Fruit fly (Drosophila melanogaster) whole organism, embryonic: Measurements from ENCODE around the gene nAChRalpha7.
A peak's percentile ranks its signal among the peaks of the same experiment; 100 is the strongest.

Experiments used
- Blimp-1 ChIP-seq: fragments of 200-800 bp; sonication (Bioruptor generic); optimal IDR thresholded peaks from 3 replicates; lab custom pipeline; 2018; ENCODE audit warnings: missing biosample characterization, missing genetic modification characterization, mild to moderate bottlenecking, moderate library complexity, missing genetic modification reagents
- BtbVII ChIP-seq: fragments of 200-800 bp; sonication (Bioruptor generic); optimal IDR thresholded peaks from 3 replicates; lab custom pipeline; 2017; ENCODE audit warnings: missing biosample characterization, mild to moderate bottlenecking, missing genetic modification characterization
- CG10274 ChIP-seq: fragments of 200-800 bp; sonication (Bioruptor generic); optimal IDR thresholded peaks from 3 replicates; lab custom pipeline; 2017; ENCODE audit warnings: missing biosample characterization, mild to moderate bottlenecking, missing genetic modification characterization
- CG10654 ChIP-seq: fragments of 200-800 bp; sonication (Bioruptor generic); optimal IDR thresholded peaks from 2 replicates; lab custom pipeline; 2016; ENCODE audit warnings: missing biosample characterization, missing genetic modification characterization
- CG12942 ChIP-seq: fragments of 200-800 bp; sonication (Bioruptor generic); optimal IDR thresholded peaks from 3 replicates; lab custom pipeline; 2016; ENCODE audit warnings: missing biosample characterization, missing genetic modification characterization
- CG13296 ChIP-seq: fragments of 200-800 bp; sonication (Bioruptor generic); optimal IDR thresholded peaks from 3 replicates; lab custom pipeline; 2018; ENCODE audit warnings: missing biosample characterization, mild to moderate bottlenecking, missing genetic modification characterization
- CG15479 ChIP-seq: fragments of 200-800 bp; sonication (Bioruptor generic); optimal IDR thresholded peaks from 3 replicates; lab custom pipeline; 2019; ENCODE audit warnings: missing biosample characterization, mild to moderate bottlenecking, missing genetic modification characterization, moderate library complexity
- CG1603 ChIP-seq: fragments of 200-800 bp; sonication (Bioruptor generic); optimal IDR thresholded peaks from 2 replicates; lab custom pipeline; 2019; ENCODE audit warnings: missing biosample characterization, mild to moderate bottlenecking, missing genetic modification characterization, moderate library complexity
- CG17802 ChIP-seq: fragments of 200-800 bp; sonication (Bioruptor generic); optimal IDR thresholded peaks from 2 replicates; lab custom pipeline; 2018; ENCODE audit warnings: missing biosample characterization, mild to moderate bottlenecking, missing genetic modification characterization, moderate library complexity
- CG32532 ChIP-seq: fragments of 200-800 bp; sonication (Bioruptor generic); IDR thresholded peaks from 2 replicates; pipeline ENCODE4 v1.3.6; 2022; ENCODE audit warnings: missing biosample characterization, missing genetic modification characterization
- CG32767 ChIP-seq: fragments of 200-800 bp; sonication (Bioruptor generic); IDR thresholded peaks from 2 replicates; pipeline ENCODE4 v1.3.6; 2022; ENCODE audit warnings: missing biosample characterization, missing genetic modification characterization
- CG3281 ChIP-seq: fragments of 200-800 bp; sonication (Bioruptor generic); optimal IDR thresholded peaks from 3 replicates; lab custom pipeline; 2017; ENCODE audit warnings: missing biosample characterization, mild to moderate bottlenecking, missing genetic modification characterization
- CG34376 ChIP-seq: fragments of 200-800 bp; sonication (Bioruptor generic); optimal IDR thresholded peaks from 2 replicates; lab custom pipeline; 2018; ENCODE audit warnings: missing biosample characterization, mild to moderate bottlenecking, missing genetic modification characterization
- CG34422 ChIP-seq: fragments of 200-800 bp; sonication (Bioruptor generic); IDR thresholded peaks from 3 replicates; pipeline ENCODE4 v1.3.6; 2022; ENCODE audit warnings: missing biosample characterization, missing genetic modification characterization
- CG3838 ChIP-seq: fragments of 200-800 bp; sonication (Bioruptor generic); optimal IDR thresholded peaks from 3 replicates; lab custom pipeline; 2016; ENCODE audit warnings: missing biosample characterization, missing genetic modification characterization
- CG6791 ChIP-seq: fragments of 200-800 bp; sonication (Bioruptor generic); IDR thresholded peaks from 3 replicates; pipeline ENCODE4 v1.3.6; 2022; ENCODE audit warnings: missing biosample characterization, missing genetic modification characterization; ENCODE audit not compliant: partially characterized antibody
- CG7372 ChIP-seq: fragments of 200-800 bp; sonication (Bioruptor generic); IDR thresholded peaks from 2 replicates; pipeline ENCODE4 v1.3.6; 2022; ENCODE audit warnings: missing biosample characterization, missing genetic modification characterization
- CG7839 ChIP-seq: fragments of 200-800 bp; sonication (Bioruptor generic); optimal IDR thresholded peaks from 3 replicates; lab custom pipeline; 2018; ENCODE audit warnings: missing biosample characterization, mild to moderate bottlenecking, missing genetic modification characterization, moderate library complexity
- CG8089 ChIP-seq: fragments of 200-800 bp; sonication (Bioruptor generic); optimal IDR thresholded peaks from 3 replicates; lab custom pipeline; 2016; ENCODE audit warnings: missing biosample characterization, missing genetic modification characterization
- CG9215 ChIP-seq: fragments of 200-800 bp; sonication (Bioruptor generic); IDR thresholded peaks from 2 replicates; pipeline ENCODE4 v1.3.6; 2022; ENCODE audit warnings: missing biosample characterization, missing genetic modification characterization
- CG9797 ChIP-seq: fragments of 200-800 bp; sonication (Bioruptor generic); optimal IDR thresholded peaks from 3 replicates; lab custom pipeline; 2018; ENCODE audit warnings: missing biosample characterization, mild to moderate bottlenecking, missing genetic modification characterization
- E2f1 ChIP-seq: fragments of 200-800 bp; sonication (Bioruptor generic); IDR thresholded peaks from 2 replicates; pipeline ENCODE4 v1.3.6; 2022; ENCODE audit warnings: missing biosample characterization, missing genetic modification characterization
- HLH4C ChIP-seq: fragments of 200-800 bp; sonication (Bioruptor generic); IDR thresholded peaks from 3 replicates; pipeline ENCODE4 v1.3.6; 2022; ENCODE audit warnings: missing biosample characterization, missing genetic modification characterization; ENCODE audit not compliant: partially characterized antibody
- Hmx ChIP-seq: fragments of 200-800 bp; sonication (Bioruptor generic); optimal IDR thresholded peaks from 2 replicates; lab custom pipeline; 2016; ENCODE audit warnings: missing biosample characterization, missing genetic modification characterization
- Lim3 ChIP-seq: fragments of 200-800 bp; sonication (Bioruptor generic); IDR thresholded peaks from 2 replicates; pipeline ENCODE4 v1.3.6; 2022; ENCODE audit warnings: missing biosample characterization, missing genetic modification characterization
- Max ChIP-seq: fragments of 200-800 bp; sonication (Bioruptor generic); optimal IDR thresholded peaks from 2 replicates; lab custom pipeline; 2016; ENCODE audit warnings: missing biosample characterization, mild to moderate bottlenecking, missing genetic modification characterization
- Med ChIP-seq: fragments of 200-800 bp; sonication (Bioruptor generic); peaks from one replicate; lab custom pipeline; 2016; ENCODE audit warnings: missing biosample characterization, missing genetic modification characterization, mild to moderate bottlenecking, inconsistent platforms, moderate library complexity
- NC2β ChIP-seq: fragments of 200-800 bp; sonication (Bioruptor generic); optimal IDR thresholded peaks from 2 replicates; lab custom pipeline; 2016; ENCODE audit warnings: missing biosample characterization, missing genetic modification characterization
- Opbp ChIP-seq: fragments of 200-800 bp; sonication (Bioruptor generic); IDR thresholded peaks from 3 replicates; pipeline ENCODE4 v1.3.6; 2022; ENCODE audit warnings: missing biosample characterization, missing genetic modification characterization; ENCODE audit not compliant: partially characterized antibody
- Ptx1 ChIP-seq: fragments of 200-800 bp; sonication (Bioruptor generic); IDR thresholded peaks from 2 replicates; pipeline ENCODE4 v1.3.6; 2022; ENCODE audit warnings: missing biosample characterization, missing genetic modification characterization
- Rfx ChIP-seq: fragments of 200-800 bp; sonication (Bioruptor generic); IDR thresholded peaks from 2 replicates; pipeline ENCODE4 v1.3.6; 2022; ENCODE audit warnings: missing biosample characterization, missing genetic modification characterization
- Taf1 ChIP-seq: fragments of 200-800 bp; sonication (Bioruptor generic); IDR thresholded peaks from 2 replicates; pipeline ENCODE4 v1.3.6; 2022; ENCODE audit warnings: missing biosample characterization, missing genetic modification characterization
- bab2 ChIP-seq: fragments of 200-800 bp; sonication (Bioruptor generic); optimal IDR thresholded peaks from 2 replicates; lab custom pipeline; 2016; ENCODE audit warnings: missing biosample characterization, missing genetic modification characterization
- cad ChIP-seq: fragments of >200 bp; optimal IDR thresholded peaks from 2 replicates; lab custom pipeline; 2017; ENCODE audit warnings: missing biosample characterization, missing genetic modification characterization
- ewg ChIP-seq: fragments of 200-800 bp; sonication (Bioruptor generic); optimal IDR thresholded peaks from 3 replicates; lab custom pipeline; 2017; ENCODE audit warnings: mild to moderate bottlenecking, missing biosample characterization, missing genetic modification reagents, missing genetic modification characterization
- exex ChIP-seq: fragments of 200-800 bp; sonication (Bioruptor generic); optimal IDR thresholded peaks from 4 replicates; lab custom pipeline; 2018; ENCODE audit warnings: missing biosample characterization, mild to moderate bottlenecking, missing genetic modification characterization, moderate library complexity
- fd102C ChIP-seq: fragments of 200-800 bp; sonication (Bioruptor generic); optimal IDR thresholded peaks from 2 replicates; lab custom pipeline; 2018; ENCODE audit warnings: missing biosample characterization, mild to moderate bottlenecking, missing genetic modification characterization, moderate library complexity
- grn ChIP-seq: fragments of 200-800 bp; sonication (Bioruptor generic); optimal IDR thresholded peaks from 3 replicates; lab custom pipeline; 2017; ENCODE audit warnings: missing biosample characterization, missing genetic modification characterization
- lab ChIP-seq: fragments of 200-800 bp; sonication (Bioruptor generic); optimal IDR thresholded peaks from 3 replicates; lab custom pipeline; 2017; ENCODE audit warnings: missing biosample characterization, missing genetic modification characterization, mild to moderate bottlenecking, moderate library complexity, missing genetic modification reagents
- lmd ChIP-seq: fragments of 200-800 bp; sonication (Bioruptor generic); IDR thresholded peaks from 2 replicates; pipeline ENCODE4 v1.3.6; 2022; ENCODE audit warnings: missing biosample characterization, missing genetic modification characterization
- mirr ChIP-seq: fragments of 200-800 bp; sonication (Bioruptor generic); optimal IDR thresholded peaks from 3 replicates; lab custom pipeline; 2018; ENCODE audit warnings: missing biosample characterization, mild to moderate bottlenecking, missing genetic modification characterization
- otp ChIP-seq: fragments of 200-800 bp; sonication (Bioruptor generic); IDR thresholded peaks from 3 replicates; pipeline ENCODE4, ENCODE4 v1.3.6; 2022; ENCODE audit warnings: missing biosample characterization, missing genetic modification characterization
- pros ChIP-seq: fragments of 200-800 bp; sonication (Bioruptor generic); optimal IDR thresholded peaks from 3 replicates; lab custom pipeline; 2019; ENCODE audit warnings: missing biosample characterization, mild to moderate bottlenecking, missing genetic modification characterization, moderate library complexity
- sd ChIP-seq: fragments of 200-800 bp; sonication (Bioruptor generic); optimal IDR thresholded peaks from 3 replicates; lab custom pipeline; 2018; ENCODE audit warnings: missing biosample characterization, mild to moderate bottlenecking, missing genetic modification characterization, moderate library complexity
- sens ChIP-seq: fragments of 200-800 bp; sonication (Bioruptor generic); peaks from one replicate; lab custom pipeline; 2016; ENCODE audit warnings: missing biosample characterization, missing genetic modification characterization
- seq ChIP-seq: fragments of 200-800 bp; sonication (Bioruptor generic); IDR thresholded peaks from 2 replicates; pipeline ENCODE4 v1.3.6; 2022; ENCODE audit warnings: missing biosample characterization, missing genetic modification characterization
- tx ChIP-seq: fragments of 200-800 bp; sonication (Bioruptor generic); optimal IDR thresholded peaks from 2 replicates; lab custom pipeline; 2016; ENCODE audit warnings: missing biosample characterization, missing genetic modification characterization
- wdn ChIP-seq: fragments of 200-800 bp; sonication (Bioruptor generic); IDR thresholded peaks from 2 replicates; pipeline ENCODE4 v1.3.6; 2022; ENCODE audit warnings: missing biosample characterization, missing genetic modification characterization
- zfh2 ChIP-seq: fragments of 200-800 bp; sonication (Bioruptor generic); optimal IDR thresholded peaks from 2 replicates; lab custom pipeline; 2016; ENCODE audit warnings: missing biosample characterization, missing genetic modification characterization

Gene nAChRalpha7

DNA sequence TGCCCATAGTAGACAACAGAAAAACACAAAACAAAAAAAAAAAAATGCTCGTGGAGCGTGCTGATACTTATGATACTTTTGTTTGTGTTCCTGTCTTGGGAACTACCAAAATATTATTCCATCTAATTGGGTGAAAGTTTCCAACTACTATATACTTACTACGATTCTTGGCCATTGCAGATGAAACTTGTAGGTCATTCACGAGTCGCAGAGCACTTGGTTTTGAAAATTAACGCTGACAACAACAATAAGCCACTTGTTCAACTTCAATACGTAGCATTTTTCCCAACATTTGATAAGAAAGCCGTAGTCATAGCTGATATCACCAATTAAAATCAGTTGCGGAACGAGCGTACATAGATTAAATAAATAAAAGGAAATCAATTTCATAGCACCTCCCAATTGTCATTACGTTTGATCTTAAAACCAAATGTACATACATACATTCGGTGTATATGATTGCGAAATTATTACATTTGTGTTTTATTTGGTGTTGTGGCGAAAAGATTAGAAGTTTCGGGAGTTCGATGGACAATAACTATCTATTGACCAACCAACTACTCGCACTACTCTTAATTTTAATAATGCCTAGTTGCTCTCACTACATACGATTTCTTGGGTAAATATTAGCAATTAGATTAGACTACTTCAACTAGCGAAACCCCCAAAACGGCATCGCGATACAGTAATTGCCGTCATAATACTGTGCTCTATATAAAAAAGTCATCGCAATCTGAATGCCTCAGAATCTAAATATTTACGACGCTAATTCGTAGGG lies 23.5 kb downstream of the nAChRalpha7 start:
- TF ChIP-seq CG10274 = peak; percentile 76
- TF ChIP-seq Ptx1 (GFP tag; lab: Robert Waterston, UW) = 0 out of 2 replicates have a peak, but pooled peaks have one; percentile 7
- peak; percentile 14 for TF ChIP-seq Med
- TF ChIP-seq lab (GFP tag; lab: Kevin White, UChicago) = peak; percentile 7
- TF ChIP-seq CG32532 = no peak
- TF ChIP-seq sens = peak; percentile 53
- no peak for TF ChIP-seq CG7372
- peak; percentile 8 for TF ChIP-seq CG13296 (GFP tag; lab: Kevin White, UChicago)
- TF ChIP-seq Hmx (GFP tag; lab: Kevin White, UChicago) = no peak
- peak; percentile 24 for TF ChIP-seq CG34376 (GFP tag; lab: Kevin White, UChicago)
- peak; percentile 43 for TF ChIP-seq mirr (GFP tag; lab: Kevin White, UChicago)
- peak; percentile 89 for TF ChIP-seq exex (tag; lab: Kevin White, UChicago)
- TF ChIP-seq CG3281 (GFP tag; lab: Kevin White, UChicago) = peak; percentile 1
- peak; percentile 19 for TF ChIP-seq BtbVII (GFP tag; lab: Kevin White, UChicago)
- peak; percentile 68 for TF ChIP-seq grn (GFP tag; lab: Kevin White, UChicago)

DNA sequence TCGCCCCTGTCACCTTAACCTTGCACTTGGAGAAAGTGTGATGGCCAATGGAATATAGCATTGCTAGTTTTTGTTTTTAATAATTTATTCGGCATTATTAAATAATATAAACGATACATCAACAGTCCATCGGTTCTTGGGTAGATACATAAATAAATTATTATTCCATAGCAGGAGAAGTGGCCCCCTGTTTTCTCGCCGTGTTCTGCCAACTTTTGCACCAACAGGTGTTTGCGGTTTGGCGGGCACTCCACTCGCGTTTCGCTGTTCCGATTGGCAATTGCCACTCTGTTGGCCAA lies 24.5 kb downstream of the nAChRalpha7 start:
- TF ChIP-seq CG15479 (GFP tag; lab: Kevin White, UChicago) = no peak
- TF ChIP-seq CG9215 (GFP tag; lab: Robert Waterston, UW) = peak; percentile 81
- peak; percentile 80 for TF ChIP-seq CG1603
- TF ChIP-seq tx (GFP tag; lab: Kevin White, UChicago) = peak; percentile 52
- TF ChIP-seq Max (GFP tag; lab: Kevin White, UChicago) = peak; percentile 51
- peak; percentile 64 for TF ChIP-seq CG12942 (GFP tag; lab: Kevin White, UChicago)
- TF ChIP-seq Blimp-1 (GFP tag; lab: Kevin White, UChicago) = peak; percentile 82
- TF ChIP-seq pros (GFP tag; lab: Kevin White, UChicago) = peak; percentile 21
- TF ChIP-seq CG9797 = no peak
- no peak for TF ChIP-seq Opbp (GFP tag; lab: Robert Waterston, UW)
- peak; percentile 53 for TF ChIP-seq ewg (GFP tag; lab: Kevin White, UChicago)
- peak; percentile 76 for TF ChIP-seq CG34422 (GFP tag; lab: Robert Waterston, UW)
- TF ChIP-seq otp = peak; percentile 68; the same call in 2 of the 3 replicates
- peak; percentile 32 for TF ChIP-seq NC2β (GFP tag; lab: Kevin White, UChicago)
- TF ChIP-seq wdn (GFP tag; lab: Robert Waterston, UW) = peak; percentile 92
- TF ChIP-seq CG13296 (GFP tag; lab: Kevin White, UChicago) = peak; percentile 63
- peak; percentile 81 for TF ChIP-seq Taf1 (GFP tag; lab: Robert Waterston, UW)
- TF ChIP-seq cad = no peak
- peak; percentile 88 for TF ChIP-seq zfh2 (GFP tag; lab: Kevin White, UChicago)
- peak; percentile 93 for TF ChIP-seq Rfx (GFP tag; lab: Robert Waterston, UW)
- peak; percentile 67 for TF ChIP-seq CG10654
- TF ChIP-seq CG6791 (GFP tag; lab: Robert Waterston, UW) = 0 out of 3 replicates have a peak, but pooled peaks have one; percentile 2
- peak; percentile 87 for TF ChIP-seq lmd (GFP tag; lab: Robert Waterston, UW)
- TF ChIP-seq HLH4C (GFP tag; lab: Robert Waterston, UW) = no peak
- peak; percentile 63 for TF ChIP-seq sd (tag; lab: Kevin White, UChicago)
- TF ChIP-seq Lim3 (GFP tag; lab: Robert Waterston, UW) = 0 out of 2 replicates have a peak, but pooled peaks have one; percentile 7
- TF ChIP-seq seq = peak; percentile 44; the same call in 1 of the 2 replicates
- peak; percentile 85 for TF ChIP-seq CG7839 (tag; lab: Kevin White, UChicago)
- TF ChIP-seq bab2 (GFP tag; lab: Kevin White, UChicago) = peak; percentile 51
- TF ChIP-seq CG17802 (tag; lab: Kevin White, UChicago) = peak; percentile 37
- TF ChIP-seq CG3838 (GFP tag; lab: Kevin White, UChicago) = peak; percentile 74
- peak; percentile 48 for TF ChIP-seq CG8089 (GFP tag; lab: Kevin White, UChicago)
- peak; percentile 75 for TF ChIP-seq CG32767 (GFP tag; lab: Robert Waterston, UW)
- no peak for TF ChIP-seq fd102C (GFP tag; lab: Kevin White, UChicago)
- peak; percentile 75 for TF ChIP-seq E2f1
